Worm (Caenorhabditis elegans) whole organism, midembryonic: ENCODE results near the gene M03A1.8.

ENCODE experiments used
- T22C8.4 ChIP-seq: fragments of 200-800 bp; sonication (Bioruptor generic); IDR thresholded peaks from 2 replicates; pipeline ENCODE4 v1.3.6; 2022; ENCODE audit warnings: missing genetic modification characterization, missing compliant biosample characterization
- cog-1 ChIP-seq: sonication (generic microtip); optimal IDR thresholded peaks from 2 replicates; lab custom pipeline; 2016; ENCODE audit warnings: missing genetic modification characterization, missing compliant biosample characterization
- flt-1 ChIP-seq: fragments of 200-800 bp; sonication (Bioruptor generic); IDR thresholded peaks from 2 replicates; pipeline ENCODE4 v1.3.6; 2022; ENCODE audit warnings: missing genetic modification characterization, missing compliant biosample characterization
- klf-2 ChIP-seq: fragments of 200-800 bp; sonication (Bioruptor generic); conservative IDR thresholded peaks from 2 replicates; pipeline ENCODE4 v1.3.6; 2022; ENCODE audit warnings: missing genetic modification reagents, missing genetic modification characterization, missing compliant biosample characterization
- med-1 ChIP-seq: sonication (generic microtip); optimal IDR thresholded peaks from 2 replicates; lab custom pipeline; 2017; ENCODE audit warnings: missing genetic modification characterization, mild to moderate bottlenecking, missing compliant biosample characterization, antibody characterized with exemption, missing genetic modification reagents; ENCODE audit not compliant: insufficient read depth
- tab-1 ChIP-seq: fragments of 200-800 bp; sonication (Bioruptor generic); IDR thresholded peaks from 2 replicates; pipeline ENCODE4 v1.3.6; 2022; ENCODE audit warnings: missing genetic modification characterization, missing compliant biosample characterization
- ztf-29 ChIP-seq: fragments of 200-800 bp; sonication (Bioruptor generic); IDR thresholded peaks from 2 replicates; pipeline ENCODE4 v1.3.6; 2022; ENCODE audit warnings: missing genetic modification reagents, missing genetic modification characterization, missing compliant biosample characterization

ce11 chrII:4602533-4602932, 42.4 kb downstream of the M03A1.8 start, which contains the start of gene coa-3:
- TF ChIP-seq T22C8.4 (GFP tag; lab: Robert Waterston, UW) (no peak), flt-1 (GFP tag; lab: Robert Waterston, UW) (no peak), klf-2 (GFP tag; lab: Robert Waterston, UW) (no peak), cog-1 (no peak), ztf-29 (GFP tag; lab: Robert Waterston, UW) (no peak), med-1 (GFP tag; lab: Kevin White, UChicago) (no peak), tab-1 (GFP tag; lab: Robert Waterston, UW) (no peak)
